Fruit fly (Drosophila melanogaster) whole organism, pupa: ENCODE results near the gene Hsc70-4.

Experiments
- CG10348 ChIP-seq: fragments of 200-800 bp; sonication (Bioruptor generic); IDR thresholded peaks from 2 replicates; pipeline ENCODE4 v1.3.6; 2022; ENCODE audit warnings: missing biosample characterization, missing genetic modification characterization
- CG12605 ChIP-seq: fragments of 200-800 bp; sonication (Bioruptor generic); IDR thresholded peaks from 2 replicates; pipeline ENCODE4 v1.3.6; 2022; ENCODE audit warnings: missing biosample characterization, missing genetic modification characterization
- CG13204 ChIP-seq: fragments of 200-800 bp; sonication (Bioruptor generic); optimal IDR thresholded peaks from 2 replicates; lab custom pipeline; 2018; ENCODE audit warnings: missing biosample characterization, mild to moderate bottlenecking, missing genetic modification characterization, moderate library complexity
- CG14655 ChIP-seq: fragments of 200-800 bp; sonication (Bioruptor generic); optimal IDR thresholded peaks from 3 replicates; lab custom pipeline; 2017; ENCODE audit warnings: mild to moderate bottlenecking, missing biosample characterization, missing genetic modification reagents, missing genetic modification characterization
- CG15710 ChIP-seq: fragments of 200-800 bp; sonication (Bioruptor generic); optimal IDR thresholded peaks from 2 replicates; lab custom pipeline; 2018; ENCODE audit warnings: missing biosample characterization, mild to moderate bottlenecking, missing genetic modification characterization, moderate library complexity
- CG17806 ChIP-seq: fragments of 200-800 bp; sonication (Bioruptor generic); optimal IDR thresholded peaks from 2 replicates; lab custom pipeline; 2018; ENCODE audit warnings: missing biosample characterization, mild to moderate bottlenecking, missing genetic modification characterization, moderate library complexity
- CG32121 ChIP-seq: fragments of 200-800 bp; sonication (Bioruptor generic); IDR thresholded peaks from 2 replicates; pipeline ENCODE4 v1.3.6; 2022; ENCODE audit warnings: missing biosample characterization, missing genetic modification characterization
- CG34367 ChIP-seq: fragments of 200-800 bp; sonication (Bioruptor generic); optimal IDR thresholded peaks from 2 replicates; lab custom pipeline; 2018; ENCODE audit warnings: missing biosample characterization, mild to moderate bottlenecking, missing genetic modification characterization
- CG4496 ChIP-seq: fragments of 200-800 bp; sonication (Bioruptor generic); IDR thresholded peaks from 3 replicates; pipeline ENCODE4 v1.3.6; 2022; ENCODE audit warnings: missing biosample characterization, missing genetic modification characterization
- CG8159 ChIP-seq: fragments of 200-800 bp; sonication (Bioruptor generic); optimal IDR thresholded peaks from 3 replicates; lab custom pipeline; 2018; ENCODE audit warnings: missing biosample characterization, mild to moderate bottlenecking, missing genetic modification characterization, moderate library complexity
- CG8301 ChIP-seq: fragments of 200-800 bp; sonication (Bioruptor generic); optimal IDR thresholded peaks from 2 replicates; lab custom pipeline; 2018; ENCODE audit warnings: missing biosample characterization, mild to moderate bottlenecking, missing genetic modification characterization
- CG9948 ChIP-seq: fragments of 200-800 bp; sonication (Bioruptor generic); optimal IDR thresholded peaks from 2 replicates; lab custom pipeline; 2018; ENCODE audit warnings: missing biosample characterization, mild to moderate bottlenecking, missing genetic modification characterization, moderate library complexity
- D1 ChIP-seq: fragments of 200-800 bp; sonication (Bioruptor generic); optimal IDR thresholded peaks from 2 replicates; lab custom pipeline; 2018; ENCODE audit warnings: missing biosample characterization, mild to moderate bottlenecking, missing genetic modification characterization, moderate library complexity
- EcR ChIP-seq: fragments of 200-800 bp; sonication (Bioruptor generic); optimal IDR thresholded peaks from 3 replicates; lab custom pipeline; 2019; ENCODE audit warnings: missing biosample characterization, missing genetic modification characterization, mild to moderate bottlenecking, moderate library complexity, missing genetic modification reagents
- Ets98B ChIP-seq: fragments of 200-800 bp; sonication (Bioruptor generic); IDR thresholded peaks from 2 replicates; pipeline ENCODE4 v1.3.6; 2022; ENCODE audit warnings: missing biosample characterization, missing genetic modification characterization
- Pif1A ChIP-seq: fragments of 200-800 bp; sonication (Bioruptor generic); optimal IDR thresholded peaks from 3 replicates; lab custom pipeline; 2016; ENCODE audit warnings: missing biosample characterization, missing genetic modification characterization
- Pif1B ChIP-seq: fragments of 200-800 bp; sonication (Bioruptor generic); optimal IDR thresholded peaks from 3 replicates; lab custom pipeline; 2016; ENCODE audit warnings: missing biosample characterization, missing genetic modification characterization
- Snoo ChIP-seq: fragments of 200-800 bp; sonication (Bioruptor generic); optimal IDR thresholded peaks from 3 replicates; lab custom pipeline; 2017; ENCODE audit warnings: missing biosample characterization, mild to moderate bottlenecking, missing genetic modification characterization, inconsistent platforms
- fd96Ca ChIP-seq: fragments of 200-800 bp; sonication (Bioruptor generic); IDR thresholded peaks from 3 replicates; pipeline ENCODE4 v1.3.6; 2022; ENCODE audit warnings: missing biosample characterization, missing genetic modification characterization
- gl ChIP-seq: fragments of 200-800 bp; sonication (Bioruptor generic); optimal IDR thresholded peaks from 2 replicates; lab custom pipeline; 2018; ENCODE audit warnings: missing biosample characterization, mild to moderate bottlenecking, missing genetic modification characterization
- rn ChIP-seq: fragments of 200-800 bp; sonication (Bioruptor generic); IDR thresholded peaks from 2 replicates; pipeline ENCODE4 v1.3.6; 2022; ENCODE audit warnings: missing biosample characterization, missing genetic modification characterization

The Hsc70-4 gene

DNA sequence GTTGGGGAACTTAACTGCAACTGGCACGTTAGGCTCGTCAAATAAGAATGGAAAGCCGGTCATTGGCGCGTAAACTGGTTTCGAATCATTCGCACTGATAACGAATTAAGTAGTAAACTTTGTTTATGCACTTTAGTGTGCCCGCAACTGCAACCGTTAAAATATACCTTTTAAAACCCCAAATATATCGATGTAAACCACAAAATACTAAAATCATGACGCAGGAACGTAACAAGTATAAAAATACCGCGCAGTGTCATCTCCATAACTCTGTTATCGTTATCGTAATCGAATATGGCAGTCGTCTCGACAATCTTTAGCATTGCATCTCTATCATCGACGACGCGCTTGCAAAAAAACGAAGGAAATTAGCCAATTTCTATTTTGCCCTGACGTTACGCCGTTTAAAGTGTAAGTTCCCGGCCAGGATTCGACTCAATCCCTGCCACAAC, 17.2 kb upstream of the Hsc70-4 start, which contains the start of the genes CG31344 and Caf1-55:
Gene CG31344, minus strand, starts transcription at position 51 of the 452 bp plus-strand sequence.
Gene Caf1-55, plus strand, starts transcription at position 298 of the 452 bp plus-strand sequence.
- TF ChIP-seq CG14655 (GFP tag; lab: Kevin White, UChicago) (no peak), CG4496 (no peak), fd96Ca (no peak), rn (GFP tag; lab: Robert Waterston, UW) (no peak), CG10348 (no peak), CG17806 (tag; lab: Kevin White, UChicago) (no peak), Ets98B (no peak; the same call in 1 of the 2 replicates), EcR (GFP tag; lab: Kevin White, UChicago) (peak; percentile 12)
- TF ChIP-seq, all 21 proteins: peak for 1

DNA sequence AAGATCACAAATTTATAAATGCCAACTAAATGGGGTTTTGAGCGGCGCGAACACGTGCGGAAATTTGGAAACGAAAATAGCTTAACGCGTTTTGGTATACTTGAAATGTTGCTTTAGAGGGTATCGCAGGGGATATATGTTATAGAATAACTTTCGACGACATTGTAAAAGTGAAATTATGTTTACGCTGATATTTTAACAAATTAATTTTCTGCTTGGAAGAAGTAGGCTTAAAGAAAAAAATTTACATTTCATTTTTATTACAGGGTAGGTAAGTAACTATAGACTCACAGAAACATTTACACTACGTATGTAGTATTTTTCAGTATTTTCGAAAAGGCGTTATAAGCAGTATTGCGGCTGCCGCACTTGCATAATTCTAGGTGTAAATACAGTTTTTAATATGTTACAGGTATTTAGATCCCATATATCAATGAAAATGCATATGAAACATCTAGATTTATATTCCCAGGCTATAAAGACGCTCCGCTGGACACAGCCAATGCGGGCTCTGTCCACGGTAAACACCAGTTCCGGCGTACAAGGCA, 13.1 kb upstream of the Hsc70-4 start, which contains the start of the genes Art3 and mRpS10:
Gene Art3, minus strand, starts transcription at position 80 of the 548 bp plus-strand sequence.
Gene mRpS10, plus strand, starts transcription at position 337 of the 548 bp plus-strand sequence.
- TF ChIP-seq rn (GFP tag; lab: Robert Waterston, UW) = peak; percentile 100
- TF ChIP-seq CG8159 (tag; lab: Kevin White, UChicago) = peak; percentile 100
- peak; percentile 99 for TF ChIP-seq gl (tag; lab: Kevin White, UChicago)
- TF ChIP-seq CG8301 (tag; lab: Kevin White, UChicago) = peak; percentile 100
- peak; percentile 100 for TF ChIP-seq Ets98B
- peak; percentile 99 for TF ChIP-seq CG10348
- TF ChIP-seq CG32121 = peak; percentile 100
- no peak for TF ChIP-seq EcR (GFP tag; lab: Kevin White, UChicago)
- TF ChIP-seq CG9948 (tag; lab: Kevin White, UChicago) = peak; percentile 100
- TF ChIP-seq Pif1A = peak; percentile 99
- peak; percentile 89 for TF ChIP-seq fd96Ca
- peak; percentile 100 for TF ChIP-seq CG14655 (GFP tag; lab: Kevin White, UChicago)
- TF ChIP-seq CG12605 (GFP tag; lab: Robert Waterston, UW) = peak; percentile 100
- peak; percentile 100 for TF ChIP-seq Snoo (tag; lab: Kevin White, UChicago)
- peak; percentile 100 for TF ChIP-seq CG17806 (tag; lab: Kevin White, UChicago)
- peak; percentile 100 for TF ChIP-seq CG34367 (tag; lab: Kevin White, UChicago)
- TF ChIP-seq CG15710 (tag; lab: Kevin White, UChicago) = peak; percentile 100
- no peak for TF ChIP-seq D1 (tag; lab: Kevin White, UChicago)
- TF ChIP-seq CG4496 = peak; percentile 100
- peak; percentile 99 for TF ChIP-seq Pif1B (GFP tag; lab: Kevin White, UChicago)
- TF ChIP-seq CG13204 (GFP tag; lab: Kevin White, UChicago) = no peak
- TF ChIP-seq, all 21 proteins: peak for 18

DNA sequence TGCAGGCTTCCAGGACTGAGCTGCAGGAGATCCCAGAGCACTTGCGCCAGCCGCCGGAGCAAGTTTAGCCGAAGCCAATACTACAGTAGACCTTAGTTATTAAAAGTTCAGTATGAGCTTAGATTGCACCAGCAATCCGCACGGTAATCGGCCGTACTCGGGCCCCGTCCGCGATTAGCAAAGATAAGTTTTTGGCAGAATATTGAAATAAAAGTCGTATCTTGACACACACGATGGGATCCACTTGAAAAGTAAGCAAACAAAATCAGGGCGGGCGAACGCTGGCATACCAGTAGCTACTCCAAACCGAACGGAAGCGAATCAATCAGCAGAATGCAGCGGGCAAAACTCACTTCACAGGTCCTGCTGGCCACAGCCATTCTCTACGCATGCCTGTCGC, 12.2 kb upstream of the Hsc70-4 start, which contains the start of gene CG34316:
Gene CG34316, plus strand, starts transcription at position 301 of the 400 bp plus-strand sequence.
- no peak for TF ChIP-seq CG34367 (tag; lab: Kevin White, UChicago)
- no peak for TF ChIP-seq CG32121
- no peak for TF ChIP-seq D1 (tag; lab: Kevin White, UChicago)
- no peak for TF ChIP-seq gl (tag; lab: Kevin White, UChicago)
- no peak for TF ChIP-seq CG4496
- TF ChIP-seq CG13204 (GFP tag; lab: Kevin White, UChicago) = no peak
- TF ChIP-seq Pif1A = no peak
- no peak for TF ChIP-seq CG15710 (tag; lab: Kevin White, UChicago)
- TF ChIP-seq, all 21 proteins: peak for 0

DNA sequence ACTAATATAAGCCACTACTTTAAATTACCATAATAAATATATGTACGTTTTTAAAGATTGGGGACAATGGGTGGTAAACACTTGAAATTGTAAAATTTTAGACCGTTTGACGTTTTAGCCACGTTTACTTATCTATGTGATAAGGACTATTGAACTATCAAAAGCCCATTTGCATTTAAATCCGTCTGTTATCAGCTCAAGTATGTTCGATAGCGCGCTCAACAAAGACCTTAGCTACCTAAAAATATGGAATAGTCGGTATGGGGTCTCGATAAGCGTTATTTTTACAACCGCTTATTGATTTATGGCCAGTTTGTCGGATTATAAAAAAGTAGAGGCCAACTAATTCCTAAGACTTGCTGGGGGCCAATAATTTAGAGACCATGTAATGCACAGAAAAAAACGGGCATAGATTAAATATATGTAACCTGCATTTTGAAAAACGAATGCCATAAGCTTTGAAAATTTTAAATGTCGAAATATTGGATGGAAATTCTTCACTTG, 10.8 kb upstream of the Hsc70-4 start:
- no peak for TF ChIP-seq D1 (tag; lab: Kevin White, UChicago)
- TF ChIP-seq CG15710 (tag; lab: Kevin White, UChicago) = no peak
- TF ChIP-seq CG12605 (GFP tag; lab: Robert Waterston, UW) = no peak
- TF ChIP-seq Ets98B = no peak
- no peak for TF ChIP-seq CG32121
- TF ChIP-seq, all 21 proteins: peak for 0

DNA sequence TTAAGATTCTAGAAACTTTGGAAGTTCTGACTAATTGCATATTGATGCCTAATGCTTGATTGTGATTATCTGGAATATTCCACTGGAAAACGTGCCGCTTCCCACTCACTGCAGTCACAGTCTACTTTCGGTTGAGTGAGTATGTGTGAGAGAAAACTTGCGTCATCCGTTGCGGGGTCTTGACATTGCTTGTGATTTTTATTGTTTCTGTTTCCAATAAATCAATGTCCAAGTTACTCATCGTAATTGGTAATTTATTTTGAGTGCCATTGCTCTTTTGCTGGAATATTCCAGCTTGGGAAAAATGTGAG, 514 bp downstream of the Hsc70-4 start:
- TF ChIP-seq gl (tag; lab: Kevin White, UChicago) (no peak), CG9948 (tag; lab: Kevin White, UChicago) (no peak), CG15710 (tag; lab: Kevin White, UChicago) (no peak), Snoo (tag; lab: Kevin White, UChicago) (no peak), rn (GFP tag; lab: Robert Waterston, UW) (no peak), fd96Ca (no peak), CG32121 (no peak), CG17806 (tag; lab: Kevin White, UChicago) (no peak), CG13204 (GFP tag; lab: Kevin White, UChicago) (no peak), CG4496 (no peak), CG14655 (GFP tag; lab: Kevin White, UChicago) (no peak), CG34367 (tag; lab: Kevin White, UChicago) (no peak), Ets98B (no peak), CG10348 (no peak)
- TF ChIP-seq, all 21 proteins: peak for 0

DNA sequence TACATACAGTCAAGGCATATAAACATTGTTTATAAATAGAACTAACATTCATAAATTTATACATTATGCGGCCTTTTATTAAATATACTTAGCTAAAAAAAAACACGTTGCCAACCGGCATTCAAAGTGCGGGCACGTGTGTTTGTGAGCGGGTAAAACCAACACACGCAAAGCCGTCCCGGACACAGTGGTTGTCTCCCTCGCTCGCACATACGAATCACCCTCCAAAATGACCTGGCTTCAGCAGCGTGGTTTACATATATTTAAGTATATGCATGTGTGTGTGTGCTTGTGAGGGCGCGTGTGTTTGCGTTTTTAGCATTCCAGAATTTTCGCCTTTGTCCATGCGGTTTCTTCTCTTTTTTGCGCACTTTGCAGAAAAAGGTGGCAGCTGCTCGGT, 965 bp downstream of the Hsc70-4 start:
- TF ChIP-seq CG12605 (GFP tag; lab: Robert Waterston, UW) (peak; percentile 45; the same call in 1 of the 2 replicates), Snoo (tag; lab: Kevin White, UChicago) (no peak), CG15710 (tag; lab: Kevin White, UChicago) (no peak), CG14655 (GFP tag; lab: Kevin White, UChicago) (no peak), fd96Ca (no peak), EcR (GFP tag; lab: Kevin White, UChicago) (peak; percentile 71), CG8301 (tag; lab: Kevin White, UChicago) (no peak), CG9948 (tag; lab: Kevin White, UChicago) (no peak), CG13204 (GFP tag; lab: Kevin White, UChicago) (no peak), CG34367 (tag; lab: Kevin White, UChicago) (no peak), Pif1B (GFP tag; lab: Kevin White, UChicago) (peak; percentile 48), Pif1A (no peak), CG17806 (tag; lab: Kevin White, UChicago) (no peak), CG32121 (0 out of 2 replicates have a peak, but pooled peaks have one; percentile 46), CG4496 (peak; percentile 53; the same call in 1 of the 3 replicates), CG8159 (tag; lab: Kevin White, UChicago) (peak; percentile 7), Ets98B (no peak), CG10348 (no peak), gl (tag; lab: Kevin White, UChicago) (no peak), D1 (tag; lab: Kevin White, UChicago) (no peak), rn (GFP tag; lab: Robert Waterston, UW) (no peak)
